Worm (Caenorhabditis elegans) whole organism, late embryonic: ENCODE measurements around the gene zip-12.
A peak's percentile ranks its signal among the peaks of the same experiment; 100 is the strongest.

Source experiments
- C08G9.2 ChIP-seq: sonication (generic microtip); optimal IDR thresholded peaks from 2 replicates; lab custom pipeline; 2016; ENCODE audit warnings: mild to moderate bottlenecking, missing genetic modification characterization, moderate library complexity, missing compliant biosample characterization
- C38D4.7 ChIP-seq: fragments of 200-800 bp; sonication (Bioruptor generic); optimal IDR thresholded peaks from 2 replicates; lab custom pipeline; 2018; ENCODE audit warnings: mild to moderate bottlenecking, missing genetic modification characterization, moderate library complexity, missing compliant biosample characterization
- F13H6.1 ChIP-seq: sonication (generic microtip); optimal IDR thresholded peaks from 2 replicates; lab custom pipeline; 2016; ENCODE audit warnings: missing genetic modification characterization, missing compliant biosample characterization
- K02D7.2 ChIP-seq: sonication (generic microtip); optimal IDR thresholded peaks from 2 replicates; lab custom pipeline; 2017; ENCODE audit warnings: mild to moderate bottlenecking, missing genetic modification characterization, missing compliant biosample characterization
- K09A11.1 ChIP-seq: sonication (generic microtip); optimal IDR thresholded peaks from 2 replicates; lab custom pipeline; 2017; ENCODE audit warnings: antibody characterized with exemption, mild to moderate bottlenecking, missing genetic modification characterization, missing compliant biosample characterization; ENCODE audit not compliant: insufficient read depth
- Y22D7AL.16 ChIP-seq: sonication (generic microtip); optimal IDR thresholded peaks from 2 replicates; lab custom pipeline; 2016; ENCODE audit warnings: missing genetic modification characterization, missing compliant biosample characterization
- ama-1 ChIP-seq: fragments of 150-350 bp; optimal IDR thresholded peaks from 2 replicates; lab custom pipeline; 2014
- ceh-2 ChIP-seq: sonication (generic microtip); optimal IDR thresholded peaks from 2 replicates; lab custom pipeline; 2016; ENCODE audit warnings: missing genotype, missing genetic modification characterization, missing compliant biosample characterization
- ceh-24 ChIP-seq: sonication (generic microtip); optimal IDR thresholded peaks from 2 replicates; lab custom pipeline; 2016; ENCODE audit warnings: mild to moderate bottlenecking, missing genetic modification characterization, missing compliant biosample characterization
- ceh-31 ChIP-seq: sonication (generic microtip); optimal IDR thresholded peaks from 2 replicates; lab custom pipeline; 2016; ENCODE audit warnings: missing genetic modification characterization, missing compliant biosample characterization
- ceh-34 ChIP-seq: sonication (generic microtip); optimal IDR thresholded peaks from 2 replicates; lab custom pipeline; 2016; ENCODE audit warnings: mild to moderate bottlenecking, missing genetic modification characterization, missing compliant biosample characterization
- ceh-48 ChIP-seq: sonication (generic microtip); optimal IDR thresholded peaks from 2 replicates; lab custom pipeline; 2016; ENCODE audit warnings: missing genetic modification characterization, inconsistent platforms, missing compliant biosample characterization
- che-1 ChIP-seq: sonication (generic microtip); optimal IDR thresholded peaks from 2 replicates; lab custom pipeline; 2016; ENCODE audit warnings: mild to moderate bottlenecking, missing genetic modification characterization, missing compliant biosample characterization
- dmd-4 ChIP-seq: sonication (generic microtip); optimal IDR thresholded peaks from 2 replicates; lab custom pipeline; 2016; ENCODE audit warnings: borderline replicate concordance, missing genetic modification characterization, missing compliant biosample characterization
- elt-4 ChIP-seq: sonication (generic microtip); optimal IDR thresholded peaks from 2 replicates; lab custom pipeline; 2016; ENCODE audit warnings: missing genetic modification characterization, missing compliant biosample characterization
- eyg-1 ChIP-seq: sonication (generic microtip); optimal IDR thresholded peaks from 2 replicates; lab custom pipeline; 2016; ENCODE audit warnings: missing genotype, missing genetic modification characterization, missing compliant biosample characterization
- fkh-10 ChIP-seq: fragments of 150-350 bp; optimal IDR thresholded peaks from 2 replicates; lab custom pipeline; 2014; ENCODE audit warnings: missing biosample characterization, missing genetic modification reagents, missing genetic modification characterization
- fkh-6 ChIP-seq: sonication (generic microtip); optimal IDR thresholded peaks from 2 replicates; lab custom pipeline; 2016; ENCODE audit warnings: missing genetic modification characterization, missing compliant biosample characterization
- hlh-13 ChIP-seq: fragments of 200-800 bp; sonication (Bioruptor generic); optimal IDR thresholded peaks from 2 replicates; lab custom pipeline; 2018; ENCODE audit warnings: mild to moderate bottlenecking, missing genetic modification characterization, missing compliant biosample characterization
- hlh-15 ChIP-seq: sonication (generic microtip); optimal IDR thresholded peaks from 2 replicates; lab custom pipeline; 2016; ENCODE audit warnings: missing genetic modification characterization, missing compliant biosample characterization
- hlh-30 ChIP-seq: sonication (generic microtip); optimal IDR thresholded peaks from 2 replicates; lab custom pipeline; 2017; ENCODE audit warnings: antibody characterized with exemption, missing genetic modification characterization, missing compliant biosample characterization; ENCODE audit not compliant: insufficient read depth
- hlh-6 ChIP-seq: sonication (generic microtip); optimal IDR thresholded peaks from 2 replicates; lab custom pipeline; 2016; ENCODE audit warnings: missing genotype, missing genetic modification characterization, missing compliant biosample characterization
- hlh-8 ChIP-seq: sonication (generic microtip); optimal IDR thresholded peaks from 2 replicates; lab custom pipeline; 2016; ENCODE audit warnings: missing genotype, missing genetic modification characterization, missing compliant biosample characterization
- nfya-1 ChIP-seq: sonication (generic microtip); optimal IDR thresholded peaks from 2 replicates; lab custom pipeline; 2017; ENCODE audit warnings: missing genetic modification characterization, mild to moderate bottlenecking, missing compliant biosample characterization, antibody characterized with exemption, moderate library complexity
- nhr-232 ChIP-seq: sonication (generic microtip); optimal IDR thresholded peaks from 2 replicates; lab custom pipeline; 2016; ENCODE audit warnings: missing genetic modification characterization, missing compliant biosample characterization
- pqm-1 ChIP-seq: sonication (generic microtip); optimal IDR thresholded peaks from 2 replicates; lab custom pipeline; 2016; ENCODE audit warnings: missing genetic modification characterization, missing compliant biosample characterization
- pros-1 ChIP-seq: fragments of 150-350 bp; optimal IDR thresholded peaks from 2 replicates; lab custom pipeline; 2014; ENCODE audit warnings: missing biosample characterization, missing genetic modification reagents, missing genetic modification characterization
- ref-2 ChIP-seq: sonication (generic microtip); optimal IDR thresholded peaks from 2 replicates; lab custom pipeline; 2016; ENCODE audit warnings: missing genetic modification characterization, missing compliant biosample characterization
- rnt-1 ChIP-seq: sonication (generic microtip); optimal IDR thresholded peaks from 2 replicates; lab custom pipeline; 2016; ENCODE audit warnings: missing genetic modification characterization, missing compliant biosample characterization
- tbx-2 ChIP-seq: sonication (generic microtip); optimal IDR thresholded peaks from 2 replicates; lab custom pipeline; 2016; ENCODE audit warnings: missing genetic modification characterization, missing compliant biosample characterization
- ttx-3 ChIP-seq: sonication (generic microtip); optimal IDR thresholded peaks from 2 replicates; lab custom pipeline; 2016; ENCODE audit warnings: missing genetic modification reagents, missing genetic modification characterization, missing compliant biosample characterization
- unc-3 ChIP-seq, 2 experiments: fragments of 200-800 bp in 1 of 2; sonication (Bioruptor generic) in 1 of 2; sonication (generic microtip) in 1 of 2; conservative IDR thresholded peaks in 1 of 2; optimal IDR thresholded peaks in 1 of 2; 2 replicates each; pipeline versions ENCODE4 v1.3.6 to Lab custom; 2016 to 2022; ENCODE audit warnings: missing compliant biosample characterization in 2 of 2, missing genetic modification characterization in 2 of 2, missing genetic modification reagents in 1 of 2
- unc-42 ChIP-seq: sonication (generic microtip); optimal IDR thresholded peaks from 2 replicates; lab custom pipeline; 2016; ENCODE audit warnings: missing genotype, missing genetic modification characterization, missing compliant biosample characterization
- unc-55 ChIP-seq: sonication (generic microtip); optimal IDR thresholded peaks from 2 replicates; lab custom pipeline; 2017; ENCODE audit warnings: missing biosample characterization, missing genetic modification reagents, missing genetic modification characterization
- unc-86 ChIP-seq: sonication (generic microtip); optimal IDR thresholded peaks from 2 replicates; lab custom pipeline; 2016; ENCODE audit warnings: missing genetic modification characterization, missing compliant biosample characterization
- zip-5 ChIP-seq: sonication (generic microtip); optimal IDR thresholded peaks from 2 replicates; lab custom pipeline; 2016; ENCODE audit warnings: missing genetic modification characterization, missing compliant biosample characterization

Gene zip-12

DNA sequence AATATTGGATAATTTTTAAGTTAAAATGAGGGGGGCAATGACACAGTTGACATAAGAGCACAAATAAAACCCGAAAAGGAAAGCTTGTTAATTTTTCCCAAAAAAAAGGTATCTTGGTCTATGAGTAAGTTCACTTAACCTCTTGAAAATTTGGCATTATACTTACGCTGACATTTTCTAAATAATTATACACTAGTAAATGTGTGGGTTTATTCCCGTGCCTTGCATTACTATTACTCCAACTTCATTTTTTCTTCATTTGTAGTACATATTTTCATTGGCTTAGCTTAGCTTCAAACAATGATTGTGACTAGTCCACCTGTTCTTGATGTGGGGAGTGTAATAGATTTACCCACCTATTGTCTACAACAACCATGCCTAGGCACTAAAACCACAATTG lies 31.6 kb downstream of the zip-12 start, which contains the start of gene Y75B8A.34:
TSS of gene Y75B8A.34 (plus strand) at position 301 of the 400 bp plus-strand sequence.
- TF ChIP-seq ceh-24 (tag; lab: Kevin White, UChicago) = no peak
- no peak for TF ChIP-seq zip-5 (tag; lab: Kevin White, UChicago)
- TF ChIP-seq nfya-1 (tag; lab: Kevin White, UChicago) = no peak
- TF ChIP-seq ama-1 = no peak
- TF ChIP-seq K02D7.2 = no peak
- no peak for TF ChIP-seq F13H6.1 (tag; lab: Kevin White, UChicago)
- no peak for TF ChIP-seq nhr-232 (tag; lab: Kevin White, UChicago)
- TF ChIP-seq pros-1 (tag; lab: Kevin White, UChicago) = no peak
- TF ChIP-seq C08G9.2 (tag; lab: Kevin White, UChicago) = no peak
- no peak for TF ChIP-seq fkh-10 (GFP tag; lab: Kevin White, UChicago)
- no peak for TF ChIP-seq unc-42 (tag; lab: Kevin White, UChicago)

DNA sequence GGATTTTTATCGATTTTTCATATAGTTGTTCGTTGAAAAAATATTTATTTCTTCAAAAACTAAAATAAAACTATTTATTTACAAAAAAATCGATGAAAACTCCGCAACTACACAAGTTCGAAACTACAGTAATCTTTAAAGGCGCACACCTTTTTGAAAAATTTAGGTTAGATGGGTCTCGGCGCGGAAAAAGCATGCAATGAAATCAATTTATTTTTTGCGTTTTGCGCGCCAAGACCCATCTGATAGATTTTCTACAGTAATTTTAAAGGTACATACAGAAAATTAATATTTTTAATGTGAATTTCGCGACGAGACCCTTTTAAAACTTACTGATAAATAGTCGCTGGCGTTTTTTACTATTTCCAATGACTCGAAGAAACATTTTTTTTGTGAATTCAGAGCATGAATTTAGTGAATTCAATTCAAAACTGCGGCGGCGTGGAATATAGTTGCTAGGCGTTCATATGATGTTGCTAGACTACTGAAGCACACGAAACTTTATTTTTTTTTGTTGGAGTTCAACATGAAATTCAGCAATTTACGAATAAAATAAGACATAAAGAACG lies 39.4 kb downstream of the zip-12 start, which contains the start of gene Y75B8A.33:
TSS of gene Y75B8A.33 (minus strand) at position 385 of the 569 bp plus-strand sequence.
- TF ChIP-seq Y22D7AL.16 (tag; lab: Kevin White, UChicago) (no peak), fkh-6 (tag; lab: Kevin White, UChicago) (no peak), unc-3 (GFP tag; conservative IDR thresholded peaks at IDR 0.05; lab: Robert Waterston, UW) (no peak), unc-3 (tag; optimal IDR thresholded peaks at IDR 0.05; lab: Kevin White, UChicago) (no peak), hlh-8 (tag; lab: Kevin White, UChicago) (no peak), ceh-2 (tag; lab: Kevin White, UChicago) (no peak), hlh-30 (tag; lab: Kevin White, UChicago) (no peak), K09A11.1 (tag; lab: Kevin White, UChicago) (no peak), hlh-13 (GFP tag; lab: Kevin White, UChicago) (no peak), che-1 (tag; lab: Kevin White, UChicago) (no peak)

DNA sequence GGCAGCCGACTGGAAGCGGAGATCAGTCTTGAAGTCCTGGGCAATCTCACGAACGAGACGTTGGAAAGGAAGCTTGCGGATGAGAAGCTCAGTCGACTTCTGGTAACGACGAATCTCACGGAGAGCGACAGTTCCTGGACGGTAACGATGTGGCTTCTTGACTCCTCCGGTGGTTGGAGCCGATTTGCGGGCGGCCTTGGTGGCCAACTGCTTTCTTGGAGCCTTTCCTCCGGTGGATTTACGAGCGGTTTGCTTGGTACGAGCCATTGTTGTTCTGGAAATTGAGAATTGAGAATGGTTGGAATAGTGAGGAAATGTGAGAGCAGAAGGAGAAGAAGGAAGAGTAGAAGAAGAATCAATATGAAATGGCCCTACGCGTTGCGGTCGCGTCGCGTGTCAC lies 40.2 kb downstream of the zip-12 start:
- no peak for TF ChIP-seq ama-1
- no peak for TF ChIP-seq pqm-1 (tag; lab: Kevin White, UChicago)

DNA sequence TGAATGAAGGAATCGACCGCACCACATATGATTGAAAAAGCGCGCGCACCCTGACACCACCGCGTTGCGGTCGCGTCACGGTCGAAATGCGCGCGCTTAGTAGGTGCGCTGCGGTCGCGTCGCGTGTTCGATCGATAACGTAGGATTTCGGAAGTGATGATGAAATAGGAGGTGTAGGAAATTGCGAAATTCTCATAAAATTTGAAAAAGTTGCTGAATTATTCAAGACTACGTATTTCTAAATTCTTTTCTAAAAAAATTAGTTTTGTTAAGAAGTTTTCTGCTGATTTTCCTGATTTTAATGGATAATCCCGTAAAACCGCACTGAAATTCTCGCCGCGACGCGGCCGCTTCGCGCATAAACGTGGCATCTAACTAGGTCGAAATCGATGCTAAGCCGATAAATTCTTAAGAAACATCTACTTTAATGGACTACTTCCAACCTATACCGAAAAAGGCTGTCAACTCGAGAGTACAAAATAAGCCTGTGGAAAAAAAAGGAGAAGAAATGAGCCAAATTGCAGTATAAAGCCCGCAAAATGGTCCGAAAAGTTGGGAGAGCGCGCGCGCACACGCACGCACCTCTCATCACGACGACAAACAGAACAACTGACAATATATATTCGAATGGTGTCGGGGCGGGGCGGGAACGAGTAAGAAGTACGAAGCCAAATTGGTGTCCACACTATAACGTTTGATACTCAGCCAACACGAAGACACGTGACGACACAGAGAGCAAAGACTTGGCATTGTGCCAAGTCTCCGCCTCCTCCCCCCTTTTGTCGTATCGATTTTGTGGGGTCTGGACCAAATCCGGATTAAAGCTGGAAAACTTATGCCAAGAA lies 41.0 kb downstream of the zip-12 start, which contains the start of gene his-72:
TSS of gene his-72 (minus strand) at position 589 of the 845 bp plus-strand sequence.
- TF ChIP-seq hlh-15 (tag; lab: Kevin White, UChicago) (no peak), eyg-1 (tag; lab: Kevin White, UChicago) (no peak), ceh-24 (tag; lab: Kevin White, UChicago) (peak; percentile 11), rnt-1 (tag; lab: Kevin White, UChicago) (peak; percentile 10), ama-1 (peak; percentile 94), unc-55 (peak; percentile 18), ttx-3 (tag; lab: Kevin White, UChicago) (peak; percentile 13), ceh-34 (peak; percentile 2), ceh-31 (tag; lab: Kevin White, UChicago) (peak; percentile 27), ceh-48 (tag; lab: Kevin White, UChicago) (peak; percentile 77), hlh-30 (tag; lab: Kevin White, UChicago) (peak; percentile 89), tbx-2 (tag; lab: Kevin White, UChicago) (peak; percentile 10), hlh-6 (tag; lab: Kevin White, UChicago) (peak; percentile 48), dmd-4 (tag; lab: Kevin White, UChicago) (peak; percentile 9), K02D7.2 (peak; percentile 13), unc-42 (tag; lab: Kevin White, UChicago) (no peak), elt-4 (no peak), unc-86 (tag; lab: Kevin White, UChicago) (no peak), nfya-1 (tag; lab: Kevin White, UChicago) (peak; percentile 9), ref-2 (tag; lab: Kevin White, UChicago) (peak; percentile 27), C38D4.7 (GFP tag; lab: Kevin White, UChicago) (peak; percentile 10), C08G9.2 (tag; lab: Kevin White, UChicago) (no peak)
